Fruit fly (Drosophila melanogaster): ENCODE results near the gene hdm.

hdm gene

dm6 chrX:7938482-7938804 is 18.5 kb upstream of the hdm start (continued):
- TF ChIP-seq gfzf (GFP tag; optimal IDR thresholded peaks at IDR 0.05) (no peak), grn (GFP tag; optimal IDR thresholded peaks at IDR 0.05) (no peak), Dek (tag; optimal IDR thresholded peaks at IDR 0.05) (no peak), CG3838 (GFP tag; optimal IDR thresholded peaks at IDR 0.05) (no peak), CG5180 (GFP tag; optimal IDR thresholded peaks at IDR 0.05) (peak; percentile 27), nerfin-2 (GFP tag; IDR thresholded peaks at IDR 0.05; ENCODE audit: partially characterized antibody) (no peak), CG9932 (GFP tag; IDR thresholded peaks at IDR 0.05) (no peak), Six4 (GFP tag; optimal IDR thresholded peaks at IDR 0.05) (no peak), hkb (optimal IDR thresholded peaks at IDR 0.05) (no peak), hkb (GFP tag; IDR thresholded peaks at IDR 0.05) (no peak), CG3995 (GFP tag; optimal IDR thresholded peaks at IDR 0.05) (no peak), Taf1 (GFP tag; IDR thresholded peaks at IDR 0.05) (no peak), Opbp (GFP tag; IDR thresholded peaks at IDR 0.05; ENCODE audit: partially characterized antibody) (no peak), CG11247 (GFP tag; IDR thresholded peaks at IDR 0.05) (no peak), klu (GFP tag; IDR thresholded peaks at IDR 0.05) (0 out of 2 replicates have a peak, but pooled peaks have one; percentile 3), Dbx (GFP tag; IDR thresholded peaks at IDR 0.05) (no peak), Dll (GFP tag; IDR thresholded peaks at IDR 0.05; ENCODE audit: partially characterized antibody) (no peak), vvl (GFP tag; IDR thresholded peaks at IDR 0.05) (no peak), scrt (GFP tag; optimal IDR thresholded peaks at IDR 0.05) (no peak), Fer2 (tag; optimal IDR thresholded peaks at IDR 0.05) (no peak), NC2α (GFP tag; optimal IDR thresholded peaks at IDR 0.05) (no peak), Meics (GFP tag; optimal IDR thresholded peaks at IDR 0.05) (no peak), Nf-YC (tag; optimal IDR thresholded peaks at IDR 0.05) (no peak), Vsx1 (GFP tag; optimal IDR thresholded peaks at IDR 0.05) (no peak), lov (optimal IDR thresholded peaks at IDR 0.05) (no peak), lov (GFP tag; IDR thresholded peaks at IDR 0.05) (no peak), exex (tag; optimal IDR thresholded peaks at IDR 0.05) (no peak), Gsc (GFP tag; IDR thresholded peaks at IDR 0.05) (no peak), CG4360 (GFP tag; IDR thresholded peaks at IDR 0.05) (no peak), Ada2b (GFP tag; IDR thresholded peaks at IDR 0.05) (no peak), sisA (GFP tag; IDR thresholded peaks at IDR 0.05) (no peak), row (GFP tag; IDR thresholded peaks at IDR 0.05) (0 out of 3 replicates have a peak, but pooled peaks have one; percentile 37), dati (GFP tag; IDR thresholded peaks at IDR 0.05) (no peak), chn (GFP tag; optimal IDR thresholded peaks at IDR 0.05) (peak; percentile 1), run (tag; optimal IDR thresholded peaks at IDR 0.05) (no peak), Sox102F (GFP tag; optimal IDR thresholded peaks at IDR 0.05) (no peak), crol (GFP tag; IDR thresholded peaks at IDR 0.05) (peak; percentile 87), Deaf1 (tag; optimal IDR thresholded peaks at IDR 0.05) (no peak), CG18262 (tag; optimal IDR thresholded peaks at IDR 0.05) (no peak)

DNA sequence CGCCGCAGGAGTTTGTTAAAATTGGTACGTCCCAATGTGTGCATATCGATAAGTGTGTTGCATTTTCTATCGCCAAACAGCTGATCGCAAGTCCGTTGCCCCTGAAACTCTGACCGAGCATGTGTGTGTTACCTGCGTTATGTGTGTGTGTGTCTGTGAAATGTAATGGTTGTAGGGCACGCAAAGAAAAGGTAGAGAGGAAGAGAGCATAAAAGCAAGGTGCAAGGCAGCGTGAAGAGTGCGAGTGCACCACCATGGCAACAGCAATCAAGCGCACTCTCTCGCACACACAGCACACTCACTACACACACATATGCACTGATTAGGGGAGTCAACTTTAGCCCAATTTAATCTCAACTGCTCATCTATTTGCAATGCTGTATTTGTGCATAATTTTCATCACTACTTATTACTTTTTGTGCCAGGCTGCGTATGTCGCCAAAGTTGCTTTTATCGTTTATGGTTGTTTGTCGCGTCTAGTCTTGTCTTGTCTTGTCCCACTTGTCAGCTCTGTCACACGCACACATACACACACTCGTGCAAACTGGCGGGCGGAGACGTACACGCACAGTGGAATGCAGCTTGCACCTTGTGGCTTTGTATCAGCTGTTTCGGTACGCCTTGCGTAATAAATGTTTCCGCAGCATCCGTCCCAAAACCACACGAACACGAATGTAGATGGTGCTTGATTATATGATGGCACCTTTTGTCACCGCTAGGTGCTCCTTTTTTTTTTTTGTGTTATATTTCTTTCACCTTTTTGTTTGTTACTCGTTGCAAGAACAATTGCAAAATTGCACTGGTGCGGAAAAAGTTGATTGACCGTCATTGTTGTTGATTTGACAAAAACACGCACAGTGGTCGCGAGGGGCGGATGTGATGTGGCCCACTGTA is 17.9 kb upstream of the hdm start:
- TF ChIP-seq emc (GFP tag; optimal IDR thresholded peaks at IDR 0.05) (peak; percentile 42), ab (GFP tag; optimal IDR thresholded peaks at IDR 0.05) (peak; percentile 59), CG16813 (GFP tag; IDR thresholded peaks at IDR 0.05; ENCODE audit: partially characterized antibody) (no peak; the same call in 2 of the 3 replicates), vnd (GFP tag; IDR thresholded peaks at IDR 0.05; ENCODE audit: partially characterized antibody) (no peak), D19A (tag; optimal IDR thresholded peaks at IDR 0.05) (peak; percentile 82), zen2 (GFP tag; IDR thresholded peaks at IDR 0.05; ENCODE audit: partially characterized antibody) (no peak), CG9876 (GFP tag; optimal IDR thresholded peaks at IDR 0.05) (peak; percentile 58), Sox100B (GFP tag; optimal IDR thresholded peaks at IDR 0.05) (peak; percentile 93), CG9437 (GFP tag; optimal IDR thresholded peaks at IDR 0.05) (peak; percentile 87), CG17912 (GFP tag; optimal IDR thresholded peaks at IDR 0.05) (peak; percentile 48), repo (GFP tag; optimal IDR thresholded peaks at IDR 0.05) (peak; percentile 53), GATAe (GFP tag; conservative IDR thresholded peaks at IDR 0.05) (no peak), CG14014 (GFP tag; IDR thresholded peaks at IDR 0.05) (peak; percentile 52; the same call in 1 of the 2 replicates), ash1 (GFP tag; optimal IDR thresholded peaks at IDR 0.05) (no peak)
